Worm (Caenorhabditis elegans): ENCODE measurements around the gene math-38.

DNA sequence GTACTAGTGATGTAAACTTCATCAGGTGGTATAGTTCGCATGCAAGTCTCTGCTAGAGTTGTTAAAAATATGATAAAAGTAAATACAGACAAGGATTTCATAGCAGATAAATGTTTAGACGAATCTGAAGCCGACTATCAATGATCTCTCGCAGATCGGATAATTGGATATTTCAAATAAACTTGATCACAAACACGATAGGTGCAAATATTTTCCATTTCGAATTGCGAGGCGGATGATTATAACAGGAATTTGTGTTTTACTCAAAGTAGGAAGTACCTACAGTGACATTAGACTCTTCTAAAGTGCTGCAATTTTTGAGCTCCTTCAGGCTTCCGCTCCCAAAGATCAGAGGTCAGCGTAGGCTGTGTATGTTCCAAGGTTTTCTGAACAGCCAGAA, 10.1 kb upstream of the math-38 start, which contains the start of gene T07H3.7:
- TF ChIP-seq ama-1 (optimal IDR thresholded peaks at IDR 0.05): no peak
- no peak for TF ChIP-seq nhr-12 (tag; optimal IDR thresholded peaks at IDR 0.05)
- TF ChIP-seq snpc-4 (tag; optimal IDR thresholded peaks at IDR 0.05): no peak
- TF ChIP-seq unc-62 (GFP tag; optimal IDR thresholded peaks at IDR 0.05): no peak
- TF ChIP-seq fos-1 (tag; optimal IDR thresholded peaks at IDR 0.05): no peak
- no peak for TF ChIP-seq nhr-11 (tag; optimal IDR thresholded peaks at IDR 0.05)
- no peak for TF ChIP-seq nhr-77 (tag; optimal IDR thresholded peaks at IDR 0.05)
- TF ChIP-seq egl-27 (tag; optimal IDR thresholded peaks at IDR 0.05): no peak
- no peak for TF ChIP-seq lin-15B (tag; optimal IDR thresholded peaks at IDR 0.05)
